Worm (Caenorhabditis elegans): Measurements from ENCODE around the gene amt-1.

ce11 chrX:4534112-4534511 lies 37.1 kb upstream of the amt-1 start:
- TF ChIP-seq nhr-90 (tag; optimal IDR thresholded peaks at IDR 0.05) (no peak), unc-130 (GFP tag; optimal IDR thresholded peaks at IDR 0.05) (no peak), B0261.1 (tag; optimal IDR thresholded peaks at IDR 0.05) (no peak), unc-62 (GFP tag; optimal IDR thresholded peaks at IDR 0.05) (no peak), F52B5.7 (tag; optimal IDR thresholded peaks at IDR 0.05) (no peak), F37B4.10 (GFP tag; IDR thresholded peaks at IDR 0.05) (no peak), B0336.3 (GFP tag; IDR thresholded peaks at IDR 0.05) (no peak), ama-1 (optimal IDR thresholded peaks at IDR 0.05) (no peak), ama-1 (GFP tag; optimal IDR thresholded peaks at IDR 0.05) (no peak), efl-1 (GFP tag; optimal IDR thresholded peaks at IDR 0.05) (no peak)
